Fruit fly (Drosophila melanogaster) whole organism, embryonic: Measurements from ENCODE around the gene CG31495.

ENCODE experiments used
- Atf6 ChIP-seq: fragments of 200-800 bp; sonication (Bioruptor generic); IDR thresholded peaks from 2 replicates; pipeline ENCODE4 v1.3.6; 2022; ENCODE audit warnings: missing biosample characterization, missing genetic modification characterization
- BtbVII ChIP-seq: fragments of 200-800 bp; sonication (Bioruptor generic); optimal IDR thresholded peaks from 3 replicates; lab custom pipeline; 2017; ENCODE audit warnings: missing biosample characterization, mild to moderate bottlenecking, missing genetic modification characterization
- CG10979 ChIP-seq: fragments of 200-800 bp; sonication (Bioruptor generic); optimal IDR thresholded peaks from 2 replicates; lab custom pipeline; 2018; ENCODE audit warnings: missing biosample characterization, mild to moderate bottlenecking, missing genetic modification characterization, moderate library complexity
- CG11456 ChIP-seq: fragments of 200-800 bp; sonication (Bioruptor generic); IDR thresholded peaks from 3 replicates; pipeline ENCODE4 v1.3.6; 2022; ENCODE audit warnings: missing biosample characterization, missing genetic modification characterization
- CG12769 ChIP-seq: fragments of 200-800 bp; sonication (Bioruptor generic); optimal IDR thresholded peaks from 2 replicates; lab custom pipeline; 2019; ENCODE audit warnings: missing biosample characterization, mild to moderate bottlenecking, missing genetic modification characterization, moderate library complexity
- CG13894 ChIP-seq: fragments of 200-800 bp; sonication (Bioruptor generic); optimal IDR thresholded peaks from 3 replicates; lab custom pipeline; 2018; ENCODE audit warnings: missing biosample characterization, mild to moderate bottlenecking, missing genetic modification characterization, moderate library complexity
- CG2889 ChIP-seq: fragments of 200-800 bp; sonication (Bioruptor generic); IDR thresholded peaks from 3 replicates; pipeline ENCODE4 v1.3.6; 2022; ENCODE audit warnings: missing biosample characterization, missing genetic modification characterization
- CG30431 ChIP-seq: fragments of 200-800 bp; sonication (Bioruptor generic); optimal IDR thresholded peaks from 2 replicates; lab custom pipeline; 2017; ENCODE audit warnings: missing biosample characterization, missing genetic modification characterization
- CG31365 ChIP-seq: fragments of 200-800 bp; sonication (Bioruptor generic); optimal IDR thresholded peaks from 2 replicates; lab custom pipeline; 2018; ENCODE audit warnings: missing biosample characterization, mild to moderate bottlenecking, missing genetic modification characterization
- CG32767 ChIP-seq: fragments of 200-800 bp; sonication (Bioruptor generic); IDR thresholded peaks from 2 replicates; pipeline ENCODE4 v1.3.6; 2022; ENCODE audit warnings: missing biosample characterization, missing genetic modification characterization
- CG3281 ChIP-seq: fragments of 200-800 bp; sonication (Bioruptor generic); optimal IDR thresholded peaks from 3 replicates; lab custom pipeline; 2017; ENCODE audit warnings: missing biosample characterization, mild to moderate bottlenecking, missing genetic modification characterization
- CG3407 ChIP-seq: fragments of 200-800 bp; sonication (Bioruptor generic); optimal IDR thresholded peaks from 2 replicates; lab custom pipeline; 2018; ENCODE audit warnings: missing biosample characterization, mild to moderate bottlenecking, missing genetic modification characterization
- CG3847 ChIP-seq: fragments of 200-800 bp; sonication (Bioruptor generic); IDR thresholded peaks from 2 replicates; pipeline ENCODE4 v1.3.6; 2022; ENCODE audit warnings: missing biosample characterization, missing genetic modification characterization
- CG4730 ChIP-seq: fragments of 200-800 bp; sonication (Bioruptor generic); IDR thresholded peaks from 2 replicates; pipeline ENCODE4 v1.3.6; 2022; ENCODE audit warnings: missing biosample characterization, missing genetic modification characterization
- CG5180 ChIP-seq: fragments of 200-800 bp; sonication (Bioruptor generic); optimal IDR thresholded peaks from 3 replicates; lab custom pipeline; 2017; ENCODE audit warnings: missing biosample characterization, missing genetic modification characterization, mild to moderate bottlenecking, moderate library complexity, missing genetic modification reagents
- CG7372 ChIP-seq: fragments of 200-800 bp; sonication (Bioruptor generic); IDR thresholded peaks from 2 replicates; pipeline ENCODE4 v1.3.6; 2022; ENCODE audit warnings: missing biosample characterization, missing genetic modification characterization
- CG8089 ChIP-seq: fragments of 200-800 bp; sonication (Bioruptor generic); optimal IDR thresholded peaks from 3 replicates; lab custom pipeline; 2016; ENCODE audit warnings: missing biosample characterization, missing genetic modification characterization
- CG8944 ChIP-seq: fragments of 200-800 bp; sonication (Bioruptor generic); optimal IDR thresholded peaks from 3 replicates; lab custom pipeline; 2016; ENCODE audit warnings: missing biosample characterization, missing genetic modification characterization
- CG9609 ChIP-seq: fragments of 200-800 bp; sonication (Bioruptor generic); optimal IDR thresholded peaks from 3 replicates; lab custom pipeline; 2016; ENCODE audit warnings: missing biosample characterization, missing genetic modification characterization
- Deaf1 ChIP-seq: fragments of 200-800 bp; optimal IDR thresholded peaks from 3 replicates; lab custom pipeline; 2019; ENCODE audit warnings: missing biosample characterization, mild to moderate bottlenecking, missing genetic modification characterization, moderate library complexity
- Doc2 ChIP-seq: fragments of 200-800 bp; sonication (Bioruptor generic); IDR thresholded peaks from 2 replicates; pipeline ENCODE4 v1.3.6; 2022; ENCODE audit warnings: missing biosample characterization, missing genetic modification characterization
- Doc3 ChIP-seq: fragments of 200-800 bp; sonication (Bioruptor generic); IDR thresholded peaks from 3 replicates; pipeline ENCODE4 v1.3.6; 2022; ENCODE audit warnings: missing biosample characterization, missing genetic modification characterization; ENCODE audit not compliant: partially characterized antibody
- Fer1 ChIP-seq: fragments of 200-800 bp; sonication (Bioruptor generic); optimal IDR thresholded peaks from 2 replicates; lab custom pipeline; 2017; ENCODE audit warnings: missing biosample characterization, mild to moderate bottlenecking, missing genetic modification characterization
- Fer2 ChIP-seq: fragments of 200-800 bp; sonication (Bioruptor generic); optimal IDR thresholded peaks from 2 replicates; lab custom pipeline; 2018; ENCODE audit warnings: missing biosample characterization, mild to moderate bottlenecking, missing genetic modification characterization, moderate library complexity
- Hey ChIP-seq: fragments of 200-800 bp; sonication (Bioruptor generic); optimal IDR thresholded peaks from 3 replicates; lab custom pipeline; 2018; ENCODE audit warnings: missing biosample characterization, mild to moderate bottlenecking, missing genetic modification characterization
- Hr51 ChIP-seq, 2 experiments: fragments of 200-800 bp; sonication (Bioruptor generic); optimal IDR thresholded peaks; 2 replicates in 1 of 2; 3 replicates in 1 of 2; lab custom pipeline; 2016 to 2018; ENCODE audit warnings: missing biosample characterization in 2 of 2, missing genetic modification characterization in 2 of 2, mild to moderate bottlenecking in 1 of 2, moderate library complexity in 1 of 2
- Sox102F ChIP-seq: fragments of 200-800 bp; sonication (Bioruptor generic); optimal IDR thresholded peaks from 2 replicates; lab custom pipeline; 2018; ENCODE audit warnings: missing biosample characterization, mild to moderate bottlenecking, missing genetic modification characterization, moderate library complexity
- Sry-β ChIP-seq: fragments of 200-800 bp; sonication (Bioruptor generic); optimal IDR thresholded peaks from 2 replicates; lab custom pipeline; 2018; ENCODE audit warnings: missing biosample characterization, mild to moderate bottlenecking, missing genetic modification characterization, moderate library complexity
- TFAM ChIP-seq: fragments of 200-800 bp; sonication (Bioruptor generic); optimal IDR thresholded peaks from 2 replicates; lab custom pipeline; 2017; ENCODE audit warnings: missing biosample characterization, missing genetic modification characterization, inconsistent platforms
- bigmax ChIP-seq: fragments of 200-800 bp; sonication (Bioruptor generic); optimal IDR thresholded peaks from 2 replicates; lab custom pipeline; 2018; ENCODE audit warnings: missing biosample characterization, mild to moderate bottlenecking, missing genetic modification characterization
- dm ChIP-seq: fragments of 200-800 bp; sonication (Bioruptor generic); optimal IDR thresholded peaks from 3 replicates; lab custom pipeline; 2016; ENCODE audit warnings: missing biosample characterization, missing genetic modification characterization
- dpn ChIP-seq, 2 experiments: fragments of 200-800 bp; sonication (Bioruptor generic); optimal IDR thresholded peaks; 3 replicates each; lab custom pipeline; 2016; ENCODE audit warnings: missing biosample characterization in 2 of 2, missing genetic modification characterization in 2 of 2
- en ChIP-seq: fragments of 200-800 bp; sonication (Bioruptor generic); optimal IDR thresholded peaks from 2 replicates; lab custom pipeline; 2016; ENCODE audit warnings: missing biosample characterization, missing genetic modification characterization
- fd96Cb ChIP-seq: fragments of 200-800 bp; sonication (Bioruptor generic); optimal IDR thresholded peaks from 2 replicates; lab custom pipeline; 2018; ENCODE audit warnings: missing biosample characterization, mild to moderate bottlenecking, missing genetic modification characterization, moderate library complexity
- lmd ChIP-seq: fragments of 200-800 bp; sonication (Bioruptor generic); IDR thresholded peaks from 2 replicates; pipeline ENCODE4 v1.3.6; 2022; ENCODE audit warnings: missing biosample characterization, missing genetic modification characterization
- mam ChIP-seq: fragments of 200-800 bp; sonication (Bioruptor generic); optimal IDR thresholded peaks from 3 replicates; lab custom pipeline; 2016; ENCODE audit warnings: missing biosample characterization, missing genetic modification characterization
- mld ChIP-seq: fragments of 200-800 bp; sonication (Bioruptor generic); IDR thresholded peaks from 3 replicates; pipeline ENCODE4 v1.3.6; 2022; ENCODE audit warnings: missing biosample characterization, missing genetic modification characterization; ENCODE audit not compliant: partially characterized antibody
- nau ChIP-seq: fragments of 200-800 bp; sonication (Bioruptor generic); optimal IDR thresholded peaks from 3 replicates; lab custom pipeline; 2017; ENCODE audit warnings: missing biosample characterization, mild to moderate bottlenecking, missing genetic modification characterization, missing genetic modification reagents
- odd ChIP-seq: fragments of 200-800 bp; sonication (Bioruptor generic); optimal IDR thresholded peaks from 2 replicates; lab custom pipeline; 2017; ENCODE audit warnings: missing biosample characterization, mild to moderate bottlenecking, missing genetic modification characterization
- otp ChIP-seq: fragments of 200-800 bp; sonication (Bioruptor generic); IDR thresholded peaks from 3 replicates; pipeline ENCODE4, ENCODE4 v1.3.6; 2022; ENCODE audit warnings: missing biosample characterization, missing genetic modification characterization
- phol ChIP-seq: fragments of 200-800 bp; sonication (Bioruptor generic); optimal IDR thresholded peaks from 3 replicates; lab custom pipeline; 2018; ENCODE audit warnings: missing biosample characterization, mild to moderate bottlenecking, missing genetic modification characterization, moderate library complexity
- pita ChIP-seq: fragments of 200-800 bp; sonication (Bioruptor generic); optimal IDR thresholded peaks from 2 replicates; lab custom pipeline; 2017; ENCODE audit warnings: missing biosample characterization, mild to moderate bottlenecking, missing genetic modification characterization
- schlank ChIP-seq: fragments of 200-800 bp; sonication (Bioruptor generic); optimal IDR thresholded peaks from 2 replicates; lab custom pipeline; 2018; ENCODE audit warnings: missing biosample characterization, mild to moderate bottlenecking, missing genetic modification characterization
- seq ChIP-seq: fragments of 200-800 bp; sonication (Bioruptor generic); IDR thresholded peaks from 2 replicates; pipeline ENCODE4 v1.3.6; 2022; ENCODE audit warnings: missing biosample characterization, missing genetic modification characterization
- sqz ChIP-seq: fragments of 200-800 bp; sonication (Bioruptor generic); optimal IDR thresholded peaks from 3 replicates; lab custom pipeline; 2018; ENCODE audit warnings: missing biosample characterization, mild to moderate bottlenecking, missing genetic modification characterization
- sr ChIP-seq: fragments of 200-800 bp; sonication (Bioruptor generic); IDR thresholded peaks from 3 replicates; pipeline ENCODE4 v1.3.6; 2022; ENCODE audit warnings: missing biosample characterization, missing genetic modification characterization
- trem ChIP-seq: fragments of 200-800 bp; optimal IDR thresholded peaks from 3 replicates; lab custom pipeline; 2019; ENCODE audit warnings: missing biosample characterization, mild to moderate bottlenecking, missing genetic modification characterization, moderate library complexity
- ttk ChIP-seq: fragments of 200-800 bp; sonication (Bioruptor generic); IDR thresholded peaks from 2 replicates; pipeline ENCODE4 v2.1.2; 2022; ENCODE audit warnings: missing biosample characterization, missing genetic modification characterization
- unc-4 ChIP-seq: fragments of 200-800 bp; sonication (Bioruptor generic); IDR thresholded peaks from 2 replicates; pipeline ENCODE4 v1.3.6; 2022; ENCODE audit warnings: missing biosample characterization, missing genetic modification characterization; ENCODE audit not compliant: partially characterized antibody

CG31495 gene

DNA sequence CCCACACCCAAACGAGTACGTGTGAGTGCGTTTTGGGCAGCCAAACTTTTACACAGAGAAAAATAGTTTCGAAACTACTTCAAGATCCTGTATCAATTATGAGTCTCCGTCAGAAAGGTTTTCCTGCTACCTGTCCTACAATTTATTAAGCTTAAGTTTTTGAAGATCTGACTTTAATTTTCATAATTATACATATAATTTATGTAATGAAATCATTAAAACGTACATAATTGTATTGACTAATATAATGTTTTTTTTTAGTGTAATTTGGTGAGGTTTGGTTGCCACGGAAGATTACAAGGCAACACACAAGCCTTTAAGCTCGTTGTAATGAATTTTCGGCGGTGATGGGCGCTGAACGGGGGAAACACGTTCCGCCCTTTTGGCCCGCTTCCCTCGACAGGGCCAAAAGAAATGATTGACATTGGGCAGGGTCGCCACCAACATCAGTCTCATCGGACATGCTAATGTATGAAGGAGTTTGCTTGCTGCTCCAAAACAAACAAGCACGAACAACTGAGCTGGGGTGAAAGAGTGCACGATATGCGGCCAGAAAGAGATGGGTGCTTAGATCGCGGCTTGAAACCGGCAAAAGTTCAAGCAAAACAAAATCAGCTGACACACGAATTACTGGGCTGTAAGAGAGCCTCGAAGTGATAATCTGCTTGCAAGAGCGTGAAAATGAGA is 45.6 kb downstream of the CG31495 start (continued):
- TF ChIP-seq mam (GFP tag; lab: Kevin White, UChicago) (no peak), CG4730 (GFP tag; lab: Robert Waterston, UW) (peak; percentile 45; the same call in 1 of the 2 replicates), seq (no peak), trem (tag; lab: Kevin White, UChicago) (peak; percentile 66), pita (GFP tag; lab: Kevin White, UChicago) (no peak), CG3407 (GFP tag; lab: Kevin White, UChicago) (peak; percentile 74), CG13894 (tag; lab: Kevin White, UChicago) (no peak), dm (GFP tag; lab: Kevin White, UChicago) (no peak), CG10979 (tag; lab: Kevin White, UChicago) (peak; percentile 85), Sry-β (GFP tag; lab: Kevin White, UChicago) (no peak), en (GFP tag; lab: Kevin White, UChicago) (no peak), bigmax (no peak), Doc3 (GFP tag; lab: Robert Waterston, UW) (no peak), CG5180 (peak; percentile 92), Hr51 (GFP tag; optimal IDR thresholded peaks at IDR 0.05; lab: Kevin White, UChicago) (peak in 1 of 2 experiments; percentile 74), odd (GFP tag; lab: Kevin White, UChicago) (peak; percentile 54), lmd (GFP tag; lab: Robert Waterston, UW) (peak; percentile 72), Doc2 (no peak), Sox102F (GFP tag; lab: Kevin White, UChicago) (peak; percentile 88), Atf6 (GFP tag; lab: Robert Waterston, UW) (no peak), CG7372 (GFP tag; lab: Robert Waterston, UW) (no peak), mld (GFP tag; lab: Robert Waterston, UW) (no peak), CG2889 (GFP tag; lab: Robert Waterston, UW) (no peak), CG8089 (no peak), Hey (tag; lab: Kevin White, UChicago) (no peak), CG12769 (tag; lab: Kevin White, UChicago) (no peak), BtbVII (no peak), Fer2 (tag; lab: Kevin White, UChicago) (no peak), CG32767 (GFP tag; lab: Robert Waterston, UW) (peak; percentile 51; the same call in 1 of the 2 replicates), sr (GFP tag; lab: Robert Waterston, UW) (no peak), sqz (GFP tag; lab: Kevin White, UChicago) (no peak), CG31365 (tag; lab: Kevin White, UChicago) (no peak), fd96Cb (tag; lab: Kevin White, UChicago) (peak; percentile 77), phol (tag; lab: Kevin White, UChicago) (peak; percentile 85), CG8944 (GFP tag; lab: Kevin White, UChicago) (peak; percentile 18), Fer1 (no peak), ttk (GFP tag; lab: Robert Waterston, UW) (peak; percentile 41; the same call in 1 of the 2 replicates), CG9609 (GFP tag; lab: Kevin White, UChicago) (no peak), otp (GFP tag; lab: Robert Waterston, UW) (0 out of 3 replicates have a peak, but pooled peaks have one; percentile 35), unc-4 (GFP tag; lab: Robert Waterston, UW) (no peak), CG3847 (GFP tag; lab: Robert Waterston, UW) (peak; percentile 18; the same call in 1 of the 2 replicates), dpn (GFP tag; optimal IDR thresholded peaks at IDR 0.05; lab: Kevin White, UChicago) (peak in 1 of 2 experiments; percentile 62), TFAM (GFP tag; lab: Kevin White, UChicago) (peak; percentile 35), schlank (no peak), CG11456 (GFP tag; lab: Robert Waterston, UW) (0 out of 3 replicates have a peak, but pooled peaks have one; percentile 62), Deaf1 (tag; lab: Kevin White, UChicago) (peak; percentile 13), CG3281 (GFP tag; lab: Kevin White, UChicago) (no peak), CG30431 (GFP tag; lab: Kevin White, UChicago) (peak; percentile 47), nau (GFP tag; lab: Kevin White, UChicago) (peak; percentile 46)
